Fruit fly (Drosophila melanogaster) whole organism, wandering third instar larva: ENCODE measurements around the gene MtnD.

Experiments used
- CG32264 ChIP-seq: fragments of 200-800 bp; sonication (Bioruptor generic); optimal IDR thresholded peaks from 2 replicates; lab custom pipeline; 2016; ENCODE audit warnings: missing biosample characterization, missing genetic modification characterization
- CG9705 ChIP-seq: fragments of 200-800 bp; sonication (Bioruptor generic); optimal IDR thresholded peaks from 2 replicates; lab custom pipeline; 2018; ENCODE audit warnings: missing biosample characterization, mild to moderate bottlenecking, missing genetic modification characterization
- CrebA ChIP-seq: fragments of 200-800 bp; sonication (Bioruptor generic); optimal IDR thresholded peaks from 2 replicates; lab custom pipeline; 2016; ENCODE audit warnings: missing biosample characterization, mild to moderate bottlenecking, missing genetic modification characterization, borderline replicate concordance
- Dfd ChIP-seq: fragments of >200 bp; optimal IDR thresholded peaks from 2 replicates; lab custom pipeline; 2017; ENCODE audit warnings: missing biosample characterization, missing genetic modification characterization
- Dif ChIP-seq: fragments of 200-275, 200-300 bp; sonication (Bioruptor generic); optimal IDR thresholded peaks from 2 replicates; lab custom pipeline; 2018; ENCODE audit warnings: missing biosample characterization, missing genetic modification characterization; ENCODE audit not compliant: partially characterized antibody
- GATAd ChIP-seq: sonication (Bioruptor generic); optimal IDR thresholded peaks from 2 replicates; lab custom pipeline; 2016; ENCODE audit warnings: missing biosample characterization, missing genetic modification characterization
- HLH106 ChIP-seq: fragments of 200-800 bp; optimal IDR thresholded peaks from 3 replicates; lab custom pipeline; 2019; ENCODE audit warnings: missing biosample characterization, mild to moderate bottlenecking, missing genetic modification characterization, moderate library complexity
- Hnf4 ChIP-seq: fragments of 200-800 bp; sonication (Bioruptor generic); optimal IDR thresholded peaks from 2 replicates; lab custom pipeline; 2016; ENCODE audit warnings: missing biosample characterization, mild to moderate bottlenecking, missing genetic modification characterization
- Hr78 ChIP-seq: fragments of >200 bp; optimal IDR thresholded peaks from 2 replicates; lab custom pipeline; 2017; ENCODE audit warnings: missing biosample characterization, missing genetic modification characterization
- Hr83 ChIP-seq: fragments of 200-300 bp; sonication (Bioruptor generic); optimal IDR thresholded peaks from 2 replicates; lab custom pipeline; 2016; ENCODE audit warnings: missing biosample characterization, mild to moderate bottlenecking, missing genetic modification characterization, moderate library complexity; ENCODE audit not compliant: poor library complexity, severe bottlenecking
- Jra ChIP-seq: sonication (Bioruptor generic); optimal IDR thresholded peaks from 2 replicates; lab custom pipeline; 2016; ENCODE audit warnings: missing biosample characterization, missing genetic modification characterization
- Mio ChIP-seq: sonication (Bioruptor generic); optimal IDR thresholded peaks from 2 replicates; lab custom pipeline; 2016; ENCODE audit warnings: missing biosample characterization, missing genetic modification characterization
- Myc ChIP-seq: fragments of >200 bp; optimal IDR thresholded peaks from 2 replicates; lab custom pipeline; 2017
- N ChIP-seq: fragments of >200 bp; optimal IDR thresholded peaks from 2 replicates; lab custom pipeline; 2018; ENCODE audit warnings: missing biosample characterization, missing external identifiers, missing genetic modification characterization
- OdsH ChIP-seq: fragments of 200-800 bp; sonication (Bioruptor generic); optimal IDR thresholded peaks from 2 replicates; lab custom pipeline; 2016; ENCODE audit warnings: missing biosample characterization, mild to moderate bottlenecking, missing genetic modification characterization
- Rel ChIP-seq, 2 experiments: fragments of 200-800 bp; sonication (Bioruptor generic) in 1 of 2; optimal IDR thresholded peaks; 2 replicates in 1 of 2; 3 replicates in 1 of 2; lab custom pipeline; 2016 to 2019; ENCODE audit warnings: mild to moderate bottlenecking in 2 of 2, missing biosample characterization in 2 of 2, missing genetic modification characterization in 2 of 2, moderate library complexity in 1 of 2
- Sp1 ChIP-seq: fragments of 200-800 bp; sonication (Bioruptor generic); optimal IDR thresholded peaks from 3 replicates; lab custom pipeline; 2019; ENCODE audit warnings: missing biosample characterization, mild to moderate bottlenecking, missing genetic modification characterization, moderate library complexity
- Vsx2 ChIP-seq: fragments of 200-300, 225-300 bp; sonication (Bioruptor generic); optimal IDR thresholded peaks from 2 replicates; lab custom pipeline; 2018; ENCODE audit warnings: missing biosample characterization, missing genetic modification characterization; ENCODE audit not compliant: partially characterized antibody
- br ChIP-seq: fragments of 200-800 bp; sonication (Bioruptor generic); optimal IDR thresholded peaks from 2 replicates; lab custom pipeline; 2016; ENCODE audit warnings: missing biosample characterization, missing genetic modification characterization
- brk ChIP-seq: fragments of 200-800 bp; sonication (Bioruptor generic); optimal IDR thresholded peaks from 2 replicates; lab custom pipeline; 2016; ENCODE audit warnings: missing biosample characterization, mild to moderate bottlenecking, missing genetic modification characterization
- dl ChIP-seq, 2 experiments: fragments of 175-275, 200-275 bp in 1 of 2; fragments of 200-275 bp in 1 of 2; sonication (Bioruptor generic); optimal IDR thresholded peaks; lab custom pipeline; 2018; ENCODE audit warnings: mild to moderate bottlenecking in 2 of 2, missing biosample characterization in 2 of 2, missing genetic modification characterization in 2 of 2, moderate library complexity in 2 of 2; ENCODE audit not compliant: partially characterized antibody in 2 of 2, insufficient read depth in 1 of 2
- dmrt93B ChIP-seq: fragments of 200-800 bp; sonication (Bioruptor generic); optimal IDR thresholded peaks from 2 replicates; lab custom pipeline; 2018; ENCODE audit warnings: missing biosample characterization, mild to moderate bottlenecking, missing genetic modification characterization
- dsf ChIP-seq: sonication (Bioruptor generic); optimal IDR thresholded peaks from 2 replicates; lab custom pipeline; 2016; ENCODE audit warnings: missing biosample characterization, missing genetic modification characterization, borderline replicate concordance
- ey ChIP-seq: fragments of 200-800 bp; sonication (Bioruptor generic); optimal IDR thresholded peaks from 2 replicates; lab custom pipeline; 2016; ENCODE audit warnings: missing biosample characterization, missing genetic modification characterization
- foxo ChIP-seq, 2 experiments: fragments of 200-800 bp; sonication (Bioruptor generic); optimal IDR thresholded peaks; 2 replicates in 1 of 2; 3 replicates in 1 of 2; lab custom pipeline; 2016 to 2017; ENCODE audit warnings: missing biosample characterization in 2 of 2, missing genetic modification characterization in 2 of 2
- fru ChIP-seq: fragments of 200-800 bp; sonication (Bioruptor generic); optimal IDR thresholded peaks from 3 replicates; lab custom pipeline; 2016; ENCODE audit warnings: missing biosample characterization, mild to moderate bottlenecking, missing genetic modification characterization
- h ChIP-seq: fragments of 200-800 bp; sonication (Bioruptor generic); optimal IDR thresholded peaks from 3 replicates; lab custom pipeline; 2016; ENCODE audit warnings: missing biosample characterization, mild to moderate bottlenecking, missing genetic modification characterization
- jim ChIP-seq: fragments of 175-275, 200-325 bp; sonication (Bioruptor generic); optimal IDR thresholded peaks from 2 replicates; lab custom pipeline; 2016; ENCODE audit warnings: missing biosample characterization, mild to moderate bottlenecking, missing genetic modification characterization
- lola ChIP-seq: fragments of >200 bp; optimal IDR thresholded peaks from 2 replicates; lab custom pipeline; 2017; ENCODE audit warnings: missing biosample characterization, missing genetic modification characterization
- pan ChIP-seq: fragments of >200 bp; optimal IDR thresholded peaks from 2 replicates; lab custom pipeline; 2017
- psq ChIP-seq: fragments of 200-800 bp; sonication (Bioruptor generic); optimal IDR thresholded peaks from 3 replicates; lab custom pipeline; 2017; ENCODE audit warnings: missing biosample characterization, mild to moderate bottlenecking, missing genetic modification characterization, moderate library complexity
- rgr ChIP-seq: fragments of 200-800 bp; sonication (Bioruptor generic); optimal IDR thresholded peaks from 3 replicates; lab custom pipeline; 2016; ENCODE audit warnings: missing biosample characterization, mild to moderate bottlenecking, missing genetic modification characterization
- sage ChIP-seq: fragments of 200-800 bp; sonication (Bioruptor generic); optimal IDR thresholded peaks from 2 replicates; lab custom pipeline; 2016; ENCODE audit warnings: missing biosample characterization, mild to moderate bottlenecking, missing genetic modification characterization
- sv ChIP-seq: fragments of 200-800 bp; sonication (Bioruptor generic); optimal IDR thresholded peaks from 3 replicates; lab custom pipeline; 2016; ENCODE audit warnings: missing biosample characterization, missing genetic modification characterization
- tai ChIP-seq: sonication (Bioruptor generic); optimal IDR thresholded peaks from 2 replicates; lab custom pipeline; 2016; ENCODE audit warnings: missing biosample characterization, missing genetic modification characterization
- usp ChIP-seq: fragments of >200 bp; optimal IDR thresholded peaks from 2 replicates; lab custom pipeline; 2017; ENCODE audit warnings: missing biosample characterization, missing genetic modification characterization
- woc ChIP-seq: sonication (Bioruptor generic); optimal IDR thresholded peaks from 2 replicates; lab custom pipeline; 2016; ENCODE audit warnings: missing biosample characterization, mild to moderate bottlenecking, missing genetic modification characterization

The MtnD gene

DNA sequence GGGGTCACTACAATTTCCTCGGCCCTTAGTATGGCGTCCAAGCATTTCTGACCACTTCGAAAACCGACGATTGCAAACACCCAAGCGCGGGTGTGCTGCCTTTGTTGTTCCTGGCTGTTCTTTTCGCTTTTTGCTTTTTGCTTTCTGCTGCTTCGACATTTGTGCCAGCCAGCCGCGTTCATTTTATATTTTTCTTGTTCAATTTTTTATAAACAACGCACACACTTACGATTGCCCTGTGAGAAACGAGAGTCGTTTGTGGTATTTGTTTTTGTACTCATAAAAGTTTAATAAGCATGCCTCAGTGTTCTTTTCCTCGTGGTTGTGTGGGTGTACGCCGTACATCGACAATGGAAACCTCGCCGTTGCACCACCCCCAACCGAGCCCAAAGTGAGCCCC, 13.0 kb downstream of the MtnD start:
- no peak for TF ChIP-seq usp
- TF ChIP-seq Hnf4 (GFP tag; lab: Kevin White, UChicago): no peak
- TF ChIP-seq sage (GFP tag; lab: Kevin White, UChicago): peak; percentile 36
- peak; percentile 5 for TF ChIP-seq rgr (GFP tag; lab: Kevin White, UChicago)
- TF ChIP-seq Rel (GFP tag; optimal IDR thresholded peaks at IDR 0.05; lab: Kevin White, UChicago): no peak
- TF ChIP-seq Rel (tag; optimal IDR thresholded peaks at IDR 0.05; lab: Kevin White, UChicago): peak; percentile 51
- TF ChIP-seq dsf (GFP tag; lab: Kevin White, UChicago): no peak
- no peak for TF ChIP-seq CrebA (GFP tag; lab: Kevin White, UChicago)
- no peak for TF ChIP-seq Myc (lab: Kevin White, UChicago)
- TF ChIP-seq Sp1 (GFP tag; lab: Kevin White, UChicago): no peak

DNA sequence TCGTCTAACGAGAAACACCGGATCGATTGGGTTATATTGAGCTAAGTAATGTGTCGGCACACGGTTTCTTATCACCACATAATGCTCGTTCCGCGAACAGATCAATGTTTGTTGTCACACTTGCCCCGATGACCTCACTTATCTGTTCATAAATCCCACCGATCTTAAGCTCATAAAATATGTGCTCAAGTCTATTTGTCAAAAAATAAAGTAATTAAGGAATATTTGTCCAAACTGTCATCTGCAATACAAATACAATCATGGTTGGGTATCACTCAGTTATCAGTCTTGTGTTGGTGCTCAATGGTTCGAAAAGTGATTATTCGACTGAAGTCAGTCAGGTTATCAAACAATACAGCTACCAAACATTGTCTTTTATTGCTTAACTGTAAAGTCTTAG, 13.5 kb downstream of the MtnD start:
- TF ChIP-seq CrebA (GFP tag; lab: Kevin White, UChicago) (peak; percentile 47), tai (GFP tag; lab: Kevin White, UChicago) (no peak)

DNA sequence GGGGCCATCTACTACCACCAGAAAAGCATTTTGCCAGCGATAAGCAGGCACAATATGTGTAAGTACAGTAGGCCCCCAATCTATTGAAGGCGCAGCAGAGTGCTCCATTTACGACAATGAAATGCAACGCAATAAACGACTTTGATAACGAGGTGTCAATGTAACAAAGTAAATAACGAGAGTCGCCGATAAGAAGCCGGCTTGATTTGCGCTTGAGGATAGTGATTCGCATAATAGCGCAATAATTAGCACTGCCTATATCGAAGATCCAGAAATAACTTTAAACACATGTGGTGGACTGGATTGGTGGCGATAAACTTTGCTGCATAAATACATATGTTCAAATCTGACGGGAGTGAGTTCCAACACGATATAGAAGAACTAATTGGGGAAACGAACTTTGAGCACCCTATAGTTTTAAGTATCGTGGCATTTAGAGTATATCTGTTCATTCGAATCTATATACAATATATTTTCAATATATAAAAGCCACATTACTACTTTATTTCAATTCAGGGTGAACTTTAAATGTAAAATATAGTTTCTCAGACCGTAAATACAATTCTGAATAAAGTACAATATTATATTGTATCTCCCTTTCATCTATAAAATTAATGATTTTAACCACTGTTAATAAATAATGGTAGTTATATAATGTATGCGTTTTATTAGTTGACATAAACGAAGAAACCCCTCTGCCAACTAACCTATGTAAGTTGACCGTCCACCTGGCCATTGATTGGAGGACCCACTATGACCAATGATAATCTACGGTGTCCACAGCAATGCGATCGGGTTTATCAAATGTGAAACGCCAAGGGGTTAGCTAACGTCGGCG, 14.5 kb downstream of the MtnD start:
- no peak for TF ChIP-seq Rel (GFP tag; optimal IDR thresholded peaks at IDR 0.05; lab: Kevin White, UChicago)
- TF ChIP-seq Rel (tag; optimal IDR thresholded peaks at IDR 0.05; lab: Kevin White, UChicago): peak; percentile 9
- TF ChIP-seq h (GFP tag; lab: Kevin White, UChicago): peak; percentile 21
- TF ChIP-seq Sp1 (GFP tag; lab: Kevin White, UChicago): no peak
- peak; percentile 22 for TF ChIP-seq fru (GFP tag; lab: Kevin White, UChicago)
- TF ChIP-seq Hr83: peak; percentile 15
- peak; percentile 21 for TF ChIP-seq rgr (GFP tag; lab: Kevin White, UChicago)

DNA sequence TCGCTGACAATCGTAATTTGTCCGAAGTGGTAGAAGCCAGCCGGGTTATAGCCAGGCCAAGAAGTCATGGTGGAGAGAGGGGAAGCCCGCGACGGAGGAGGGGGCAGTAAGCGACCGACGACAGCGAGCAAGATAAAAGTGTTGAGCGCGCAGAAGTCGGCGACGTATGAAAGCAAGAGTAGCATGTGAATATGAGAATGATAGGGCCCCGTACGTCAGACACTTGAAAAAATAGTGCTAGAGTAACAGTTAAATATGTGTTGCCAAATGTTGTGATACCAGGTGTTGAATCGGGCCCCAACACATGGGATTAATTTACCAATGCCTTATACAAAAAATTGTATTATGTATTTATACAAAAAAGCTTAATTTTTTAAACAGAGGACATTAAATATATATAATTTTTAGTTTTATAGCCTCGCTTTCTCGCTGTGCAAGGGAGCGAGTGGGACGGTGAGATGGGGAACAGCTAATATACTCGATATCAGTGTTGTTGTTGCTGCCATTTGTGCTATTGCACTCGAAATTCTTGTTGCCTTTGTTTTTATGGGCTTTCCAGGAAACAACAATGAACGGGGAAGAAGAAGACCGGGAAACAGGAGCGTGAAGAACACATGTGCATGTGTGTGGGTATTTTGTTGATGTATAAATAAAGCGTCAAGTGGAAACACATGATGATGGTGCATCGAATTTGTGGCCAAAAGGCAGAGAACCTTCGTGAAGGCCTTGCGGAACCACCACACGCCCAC, 15.3 kb downstream of the MtnD start:
- TF ChIP-seq woc (peak; percentile 37), Hr78 (no peak), lola (GFP tag; lab: Kevin White, UChicago) (no peak), br (GFP tag; lab: Kevin White, UChicago) (peak; percentile 76), Vsx2 (GFP tag; lab: Kevin White, UChicago) (no peak), Hnf4 (GFP tag; lab: Kevin White, UChicago) (peak; percentile 56), HLH106 (tag; lab: Kevin White, UChicago) (peak; percentile 86), tai (GFP tag; lab: Kevin White, UChicago) (no peak), CrebA (GFP tag; lab: Kevin White, UChicago) (no peak), Dfd (no peak), ey (peak; percentile 79), usp (no peak), CG9705 (peak; percentile 55), Dif (no peak), Mio (GFP tag; lab: Kevin White, UChicago) (no peak), CG32264 (GFP tag; lab: Kevin White, UChicago) (no peak), foxo (GFP tag; optimal IDR thresholded peaks at IDR 0.05; lab: Kevin White, UChicago) (peak in 1 of 2 experiments; percentile 82), sv (GFP tag; lab: Kevin White, UChicago) (peak; percentile 58), Rel (GFP tag; optimal IDR thresholded peaks at IDR 0.05; lab: Kevin White, UChicago) (peak; percentile 62), Rel (tag; optimal IDR thresholded peaks at IDR 0.05; lab: Kevin White, UChicago) (peak; percentile 70), fru (GFP tag; lab: Kevin White, UChicago) (peak; percentile 72), GATAd (no peak), rgr (GFP tag; lab: Kevin White, UChicago) (peak; percentile 89), N (GFP tag; lab: Kevin White, UChicago) (no peak), dl (GFP tag; optimal IDR thresholded peaks at IDR 0.05; lab: Kevin White, UChicago; ENCODE audit: insufficient read depth in 1 of 2, partially characterized antibody in 2 of 2) (no peak), brk (peak; percentile 74), dsf (GFP tag; lab: Kevin White, UChicago) (peak; percentile 9), Myc (lab: Kevin White, UChicago) (no peak), psq (peak; percentile 84), h (GFP tag; lab: Kevin White, UChicago) (peak; percentile 86), Sp1 (GFP tag; lab: Kevin White, UChicago) (peak; percentile 82), pan (lab: Kevin White, UChicago) (no peak), OdsH (GFP tag; lab: Kevin White, UChicago) (peak; percentile 85), Jra (GFP tag; lab: Kevin White, UChicago) (no peak), Hr83 (peak; percentile 61), dmrt93B (GFP tag; lab: Kevin White, UChicago) (peak; percentile 63), sage (GFP tag; lab: Kevin White, UChicago) (peak; percentile 79), jim (GFP tag; lab: Kevin White, UChicago) (no peak)
